Fruit fly (Drosophila melanogaster) whole organism, embryonic: ENCODE measurements around the gene Spec2.

ENCODE experiments used
- Atf-2 ChIP-seq: fragments of 200-800 bp; sonication (Bioruptor generic); optimal IDR thresholded peaks from 2 replicates; lab custom pipeline; 2016; ENCODE audit warnings: missing biosample characterization, missing genetic modification characterization
- Awh ChIP-seq: fragments of 200-800 bp; sonication (Bioruptor generic); IDR thresholded peaks from 2 replicates; pipeline ENCODE4, ENCODE4 v1.3.6; 2022; ENCODE audit warnings: missing biosample characterization, missing genetic modification characterization
- CG10274 ChIP-seq: fragments of 200-800 bp; sonication (Bioruptor generic); optimal IDR thresholded peaks from 3 replicates; lab custom pipeline; 2017; ENCODE audit warnings: missing biosample characterization, mild to moderate bottlenecking, missing genetic modification characterization
- CG10979 ChIP-seq: fragments of 200-800 bp; sonication (Bioruptor generic); optimal IDR thresholded peaks from 2 replicates; lab custom pipeline; 2018; ENCODE audit warnings: missing biosample characterization, mild to moderate bottlenecking, missing genetic modification characterization, moderate library complexity
- CG11504 ChIP-seq: fragments of 200-800 bp; sonication (Bioruptor generic); optimal IDR thresholded peaks from 3 replicates; lab custom pipeline; 2019; ENCODE audit warnings: missing biosample characterization, mild to moderate bottlenecking, missing genetic modification characterization, moderate library complexity
- CG11696 ChIP-seq: fragments of 200-800 bp; sonication (Bioruptor generic); IDR thresholded peaks from 2 replicates; pipeline ENCODE4 v1.3.6; 2022; ENCODE audit warnings: missing biosample characterization, missing genetic modification characterization
- CG12155 ChIP-seq: fragments of 200-800 bp; sonication (Bioruptor generic); optimal IDR thresholded peaks from 3 replicates; lab custom pipeline; 2016; ENCODE audit warnings: missing biosample characterization, missing genetic modification characterization
- CG15514 ChIP-seq: fragments of 200-800 bp; sonication (Bioruptor generic); optimal IDR thresholded peaks from 3 replicates; lab custom pipeline; 2017; ENCODE audit warnings: missing biosample characterization, missing genetic modification characterization, mild to moderate bottlenecking, moderate library complexity, missing genetic modification reagents
- CG16813 ChIP-seq: fragments of 200-800 bp; sonication (Bioruptor generic); IDR thresholded peaks from 3 replicates; pipeline ENCODE4 v1.3.6; 2022; ENCODE audit warnings: missing biosample characterization, missing genetic modification characterization; ENCODE audit not compliant: partially characterized antibody
- CG17829 ChIP-seq: fragments of 200-800 bp; optimal IDR thresholded peaks from 2 replicates; lab custom pipeline; 2019; ENCODE audit warnings: missing biosample characterization, mild to moderate bottlenecking, missing genetic modification characterization, moderate library complexity
- CG18476 ChIP-seq: fragments of 200-800 bp; sonication (Bioruptor generic); optimal IDR thresholded peaks from 2 replicates; lab custom pipeline; 2016; ENCODE audit warnings: missing biosample characterization, mild to moderate bottlenecking, missing genetic modification characterization
- CG2129 ChIP-seq: fragments of 200-800 bp; sonication (Bioruptor generic); IDR thresholded peaks from 2 replicates; pipeline ENCODE4 v1.3.6; 2022; ENCODE audit warnings: missing biosample characterization, missing genetic modification characterization; ENCODE audit not compliant: partially characterized antibody
- CG2202 ChIP-seq: fragments of 200-800 bp; sonication (Bioruptor generic); optimal IDR thresholded peaks from 2 replicates; lab custom pipeline; 2018; ENCODE audit warnings: missing biosample characterization, mild to moderate bottlenecking, missing genetic modification characterization
- CG30403 ChIP-seq: fragments of 200-800 bp; sonication (Bioruptor generic); optimal IDR thresholded peaks from 3 replicates; lab custom pipeline; 2016; ENCODE audit warnings: missing biosample characterization, missing genetic modification characterization
- CG31441 ChIP-seq: fragments of 200-800 bp; sonication (Bioruptor generic); IDR thresholded peaks from 2 replicates; pipeline ENCODE4 v1.3.6; 2022; ENCODE audit warnings: missing biosample characterization, missing genetic modification characterization
- CG3163 ChIP-seq: fragments of 200-800 bp; sonication (Bioruptor generic); optimal IDR thresholded peaks from 3 replicates; lab custom pipeline; 2016; ENCODE audit warnings: missing biosample characterization, missing genetic modification characterization
- CG4854 ChIP-seq: fragments of 200-800 bp; sonication (Bioruptor generic); optimal IDR thresholded peaks from 2 replicates; lab custom pipeline; 2016; ENCODE audit warnings: missing biosample characterization, missing genetic modification characterization, inconsistent platforms
- CG6854 ChIP-seq: fragments of 200-800 bp; sonication (Bioruptor generic); optimal IDR thresholded peaks from 3 replicates; lab custom pipeline; 2017; ENCODE audit warnings: missing biosample characterization, mild to moderate bottlenecking, missing genetic modification characterization
- CG7987 ChIP-seq: fragments of 200-800 bp; sonication (Bioruptor generic); optimal IDR thresholded peaks from 2 replicates; lab custom pipeline; 2018; ENCODE audit warnings: missing biosample characterization, mild to moderate bottlenecking, missing genetic modification characterization, moderate library complexity
- Dfd ChIP-seq, 2 experiments: fragments of >200 bp; optimal IDR thresholded peaks; 2 replicates each; lab custom pipeline; 2017; ENCODE audit warnings: missing biosample characterization in 2 of 2, missing genetic modification characterization in 2 of 2
- E2f1 ChIP-seq: fragments of 200-800 bp; sonication (Bioruptor generic); IDR thresholded peaks from 2 replicates; pipeline ENCODE4 v1.3.6; 2022; ENCODE audit warnings: missing biosample characterization, missing genetic modification characterization
- H15 ChIP-seq: fragments of 200-800 bp; sonication (Bioruptor generic); IDR thresholded peaks from 3 replicates; pipeline ENCODE4 v1.3.6; 2022; ENCODE audit warnings: missing biosample characterization, missing genetic modification characterization
- H2.0 ChIP-seq: fragments of 200-800 bp; sonication (Bioruptor generic); IDR thresholded peaks from 2 replicates; pipeline ENCODE4 v1.3.6; 2022; ENCODE audit warnings: missing biosample characterization, missing genetic modification characterization
- HHEX ChIP-seq: fragments of 200-800 bp; sonication (Bioruptor generic); optimal IDR thresholded peaks from 3 replicates; lab custom pipeline; 2017; ENCODE audit warnings: missing biosample characterization, mild to moderate bottlenecking, missing genetic modification characterization, missing genetic modification reagents
- Hmr ChIP-seq: fragments of 200-800 bp; sonication (Bioruptor generic); optimal IDR thresholded peaks from 3 replicates; lab custom pipeline; 2017; ENCODE audit warnings: mild to moderate bottlenecking, missing biosample characterization, missing genetic modification reagents, missing genetic modification characterization
- Hr39 ChIP-seq: fragments of >200 bp; optimal IDR thresholded peaks from 2 replicates; lab custom pipeline; 2017
- Nf-YC ChIP-seq: fragments of 200-800 bp; optimal IDR thresholded peaks from 3 replicates; lab custom pipeline; 2019; ENCODE audit warnings: missing biosample characterization, mild to moderate bottlenecking, missing genetic modification characterization, moderate library complexity
- Rfx ChIP-seq: fragments of 200-800 bp; sonication (Bioruptor generic); IDR thresholded peaks from 2 replicates; pipeline ENCODE4 v1.3.6; 2022; ENCODE audit warnings: missing biosample characterization, missing genetic modification characterization
- Sox100B ChIP-seq: fragments of 200-800 bp; sonication (Bioruptor generic); optimal IDR thresholded peaks from 3 replicates; lab custom pipeline; 2018; ENCODE audit warnings: missing biosample characterization, mild to moderate bottlenecking, missing genetic modification characterization
- Taf1 ChIP-seq: fragments of 200-800 bp; sonication (Bioruptor generic); IDR thresholded peaks from 2 replicates; pipeline ENCODE4 v1.3.6; 2022; ENCODE audit warnings: missing biosample characterization, missing genetic modification characterization
- Usf ChIP-seq: fragments of 200-800 bp; sonication (Bioruptor generic); optimal IDR thresholded peaks from 2 replicates; lab custom pipeline; 2017; ENCODE audit warnings: missing genotype, missing biosample characterization, missing genetic modification characterization
- Xbp1 ChIP-seq: fragments of 200-800 bp; sonication (Bioruptor generic); optimal IDR thresholded peaks from 3 replicates; lab custom pipeline; 2016; ENCODE audit warnings: missing biosample characterization, mild to moderate bottlenecking, missing genetic modification characterization
- al ChIP-seq: fragments of 200-800 bp; sonication (Bioruptor generic); IDR thresholded peaks from 2 replicates; pipeline ENCODE4 v1.3.6; 2022; ENCODE audit warnings: missing biosample characterization, missing genetic modification characterization
- amos ChIP-seq: fragments of 200-800 bp; sonication (Bioruptor generic); IDR thresholded peaks from 2 replicates; pipeline ENCODE4 v1.3.6; 2022; ENCODE audit warnings: missing biosample characterization, missing genetic modification characterization; ENCODE audit not compliant: partially characterized antibody
- cato ChIP-seq: fragments of 200-800 bp; sonication (Bioruptor generic); optimal IDR thresholded peaks from 2 replicates; lab custom pipeline; 2016; ENCODE audit warnings: missing biosample characterization, missing genetic modification characterization, borderline replicate concordance
- chinmo ChIP-seq: fragments of 200-800 bp; sonication (Bioruptor generic); IDR thresholded peaks from 4 replicates; pipeline ENCODE4 v1.3.6; 2022; ENCODE audit warnings: missing biosample characterization, missing genetic modification characterization; ENCODE audit not compliant: partially characterized antibody
- da ChIP-seq: fragments of 200-800 bp; sonication (Bioruptor generic); optimal IDR thresholded peaks from 2 replicates; lab custom pipeline; 2016; ENCODE audit warnings: missing biosample characterization, missing genetic modification characterization
- gce ChIP-seq: fragments of 200-800 bp; sonication (Bioruptor generic); IDR thresholded peaks from 3 replicates; pipeline ENCODE4 v1.3.6; 2022; ENCODE audit warnings: missing biosample characterization, missing genetic modification characterization
- hbn ChIP-seq: fragments of 200-800 bp; sonication (Bioruptor generic); IDR thresholded peaks from 2 replicates; pipeline ENCODE4 v1.3.6; 2022; ENCODE audit warnings: missing biosample characterization, missing genetic modification characterization; ENCODE audit not compliant: partially characterized antibody
- mirr ChIP-seq: fragments of 200-800 bp; sonication (Bioruptor generic); optimal IDR thresholded peaks from 3 replicates; lab custom pipeline; 2018; ENCODE audit warnings: missing biosample characterization, mild to moderate bottlenecking, missing genetic modification characterization
- phol ChIP-seq: fragments of 200-800 bp; sonication (Bioruptor generic); optimal IDR thresholded peaks from 3 replicates; lab custom pipeline; 2018; ENCODE audit warnings: missing biosample characterization, mild to moderate bottlenecking, missing genetic modification characterization, moderate library complexity
- sens-2 ChIP-seq: fragments of 200-800 bp; sonication (Bioruptor generic); IDR thresholded peaks from 2 replicates; pipeline ENCODE4 v1.3.6; 2022; ENCODE audit warnings: missing biosample characterization, missing genetic modification characterization
- sisA ChIP-seq: fragments of 200-800 bp; sonication (Bioruptor generic); IDR thresholded peaks from 2 replicates; pipeline ENCODE4 v1.3.6; 2022; ENCODE audit warnings: missing biosample characterization, missing genetic modification characterization
- sob ChIP-seq: fragments of 200-800 bp; sonication (Bioruptor generic); IDR thresholded peaks from 2 replicates; pipeline ENCODE4 v1.3.6; 2022; ENCODE audit warnings: missing biosample characterization, missing genetic modification characterization
- sug ChIP-seq: fragments of 200-800 bp; optimal IDR thresholded peaks from 2 replicates; lab custom pipeline; 2019; ENCODE audit warnings: missing biosample characterization, mild to moderate bottlenecking, missing genetic modification characterization, moderate library complexity
- tna ChIP-seq: fragments of 200-800 bp; sonication (Bioruptor generic); IDR thresholded peaks from 2 replicates; pipeline ENCODE4 v1.3.6; 2022; ENCODE audit warnings: missing biosample characterization, missing genetic modification characterization; ENCODE audit not compliant: partially characterized antibody
- trh ChIP-seq: fragments of 200-800 bp; sonication (Bioruptor generic); optimal IDR thresholded peaks from 2 replicates; lab custom pipeline; 2016; ENCODE audit warnings: missing biosample characterization, missing genetic modification characterization
- unpg ChIP-seq: fragments of 200-800 bp; sonication (Bioruptor generic); optimal IDR thresholded peaks from 3 replicates; lab custom pipeline; 2018; ENCODE audit warnings: missing biosample characterization, mild to moderate bottlenecking, missing genetic modification characterization, moderate library complexity
- usp ChIP-seq: fragments of >200 bp; optimal IDR thresholded peaks from 2 replicates; lab custom pipeline; 2017; ENCODE audit warnings: missing biosample characterization, missing genetic modification characterization

The Spec2 gene

dm6 chr3R:5660198-5660893 lies 36.4 kb upstream of the Spec2 start, which contains the start of gene Wdr33 (continued):
- TF ChIP-seq Awh (GFP tag; lab: Robert Waterston, UW) = no peak
- no peak for TF ChIP-seq Hr39 (lab: Kevin White, UChicago)
- TF ChIP-seq CG7987 (GFP tag; lab: Kevin White, UChicago) = no peak
- TF ChIP-seq gce (GFP tag; lab: Robert Waterston, UW) = no peak
- peak; percentile 52 for TF ChIP-seq Xbp1 (GFP tag; lab: Kevin White, UChicago)
- TF ChIP-seq CG18476 (GFP tag; lab: Kevin White, UChicago) = no peak
- TF ChIP-seq CG11696 (GFP tag; lab: Robert Waterston, UW) = no peak
- no peak for TF ChIP-seq CG31441 (GFP tag; lab: Robert Waterston, UW)
- no peak for TF ChIP-seq CG10274 (GFP tag; lab: Kevin White, UChicago)
- no peak for TF ChIP-seq usp (GFP tag; lab: Kevin White, UChicago)
- TF ChIP-seq amos (GFP tag; lab: Robert Waterston, UW) = peak; percentile 91
- peak; percentile 31 for TF ChIP-seq Nf-YC
- no peak for TF ChIP-seq CG3163 (GFP tag; lab: Kevin White, UChicago)
- TF ChIP-seq Rfx (GFP tag; lab: Robert Waterston, UW) = no peak; the same call in 1 of the 2 replicates
- TF ChIP-seq Atf-2 (GFP tag; lab: Kevin White, UChicago) = no peak
- peak; percentile 28; the same call in 1 of the 2 replicates for TF ChIP-seq al (GFP tag; lab: Robert Waterston, UW)
- TF ChIP-seq da (GFP tag; lab: Kevin White, UChicago) = no peak
- TF ChIP-seq trh (GFP tag; lab: Kevin White, UChicago) = no peak
- peak; percentile 13; the same call in 1 of the 2 replicates for TF ChIP-seq E2f1
- TF ChIP-seq CG11504 (tag; lab: Kevin White, UChicago) = no peak
- TF ChIP-seq tna (GFP tag; lab: Robert Waterston, UW) = peak; percentile 82
- TF ChIP-seq CG12155 (GFP tag; lab: Kevin White, UChicago) = peak; percentile 83
- TF ChIP-seq hbn (GFP tag; lab: Robert Waterston, UW) = peak; percentile 90
- TF ChIP-seq HHEX (GFP tag; lab: Kevin White, UChicago) = no peak
- peak; percentile 43 for TF ChIP-seq CG15514 (GFP tag; lab: Kevin White, UChicago)
- peak; percentile 89 for TF ChIP-seq CG2129
- 0 out of 3 replicates have a peak, but pooled peaks have one; percentile 7 for TF ChIP-seq H15 (GFP tag; lab: Robert Waterston, UW)
- TF ChIP-seq sob = no peak; the same call in 1 of the 2 replicates
- TF ChIP-seq Taf1 (GFP tag; lab: Robert Waterston, UW) = no peak
- peak; percentile 94 for TF ChIP-seq CG16813
- no peak for TF ChIP-seq Sox100B (GFP tag; lab: Kevin White, UChicago)
- peak; percentile 61; the same call in 2 of the 4 replicates for TF ChIP-seq chinmo (GFP tag; lab: Robert Waterston, UW)
- peak; percentile 18 for TF ChIP-seq CG17829 (tag; lab: Kevin White, UChicago)
- TF ChIP-seq sisA (GFP tag; lab: Robert Waterston, UW) = peak; percentile 25; the same call in 1 of the 2 replicates
- TF ChIP-seq CG10979 (tag; lab: Kevin White, UChicago) = no peak
- peak; percentile 21 for TF ChIP-seq Usf (GFP tag; lab: Kevin White, UChicago)
- no peak for TF ChIP-seq CG6854 (GFP tag; lab: Kevin White, UChicago)
- TF ChIP-seq H2.0 (GFP tag; lab: Robert Waterston, UW) = peak; percentile 21; the same call in 1 of the 2 replicates
- no peak for TF ChIP-seq CG2202 (tag; lab: Kevin White, UChicago)
- no peak for TF ChIP-seq mirr (GFP tag; lab: Kevin White, UChicago)
- TF ChIP-seq Dfd (GFP tag; optimal IDR thresholded peaks at IDR 0.05; lab: Kevin White, UChicago) = no peak
- TF ChIP-seq sug (tag; lab: Kevin White, UChicago) = peak; percentile 10
- no peak for TF ChIP-seq phol (tag; lab: Kevin White, UChicago)
- peak; percentile 60 for TF ChIP-seq Hmr
- no peak for TF ChIP-seq sens-2 (GFP tag; lab: Robert Waterston, UW)
- TF ChIP-seq CG4854 (GFP tag; lab: Kevin White, UChicago) = no peak
- TF ChIP-seq unpg = peak; percentile 31
- TF ChIP-seq CG30403 = peak; percentile 58
- TF ChIP-seq cato = peak; percentile 14
